Fruit fly (Drosophila melanogaster) whole organism: ENCODE measurements around the gene Prp3.

Source experiments
- CG8478 ChIP-seq: fragments of >200 bp; optimal IDR thresholded peaks from 2 replicates; lab custom pipeline; 2018; ENCODE audit warnings: inconsistent platforms
- Dll ChIP-seq: fragments of >200 bp; optimal IDR thresholded peaks from 2 replicates; lab custom pipeline; 2017
- EcR ChIP-seq, 2 experiments: fragments of >200 bp; optimal IDR thresholded peaks; 2 replicates each; lab custom pipeline; 2017; ENCODE audit warnings: missing biosample characterization in 2 of 2, missing genetic modification characterization in 2 of 2, missing genetic modification reagents in 2 of 2
- pan ChIP-seq: fragments of >200 bp; optimal IDR thresholded peaks from 2 replicates; lab custom pipeline; 2017
- psq ChIP-seq: fragments of >200 bp; optimal IDR thresholded peaks from 2 replicates; lab custom pipeline; 2017
- usp ChIP-seq: fragments of >200 bp; optimal IDR thresholded peaks from 2 replicates; lab custom pipeline; 2017; ENCODE audit warnings: missing biosample characterization, missing genetic modification characterization, mixed read lengths

The Prp3 gene

DNA sequence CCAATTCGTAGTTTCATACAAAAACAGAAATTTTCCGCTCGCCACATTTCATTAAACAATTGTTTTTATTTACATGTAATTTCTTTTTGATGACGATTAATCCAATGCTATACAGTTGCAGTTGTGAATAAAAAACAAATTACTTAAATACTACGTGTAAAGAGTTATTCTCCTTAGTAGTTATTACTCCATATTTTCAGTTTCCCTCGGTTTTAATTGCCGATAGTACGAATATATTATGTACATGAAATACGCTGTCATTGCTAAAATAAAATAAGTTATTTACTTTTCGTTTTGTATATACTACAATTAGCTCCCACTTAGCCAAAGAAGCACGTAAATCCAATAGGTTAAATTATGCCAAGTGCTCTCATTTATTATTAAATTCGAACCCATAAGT, 43.5 kb downstream of the Prp3 start, which contains the start of gene CG42655:
CG42655 (minus strand) TSS at position 101 of the 400 bp plus-strand sequence.
- TF ChIP-seq usp (GFP tag; lab: Kevin White, UChicago) (no peak), Dll (lab: Kevin White, UChicago) (no peak), psq (lab: Kevin White, UChicago) (no peak), pan (lab: Kevin White, UChicago) (no peak), CG8478 (no peak), EcR (GFP tag; optimal IDR thresholded peaks at IDR 0.05; lab: Kevin White, UChicago) (no peak)

DNA sequence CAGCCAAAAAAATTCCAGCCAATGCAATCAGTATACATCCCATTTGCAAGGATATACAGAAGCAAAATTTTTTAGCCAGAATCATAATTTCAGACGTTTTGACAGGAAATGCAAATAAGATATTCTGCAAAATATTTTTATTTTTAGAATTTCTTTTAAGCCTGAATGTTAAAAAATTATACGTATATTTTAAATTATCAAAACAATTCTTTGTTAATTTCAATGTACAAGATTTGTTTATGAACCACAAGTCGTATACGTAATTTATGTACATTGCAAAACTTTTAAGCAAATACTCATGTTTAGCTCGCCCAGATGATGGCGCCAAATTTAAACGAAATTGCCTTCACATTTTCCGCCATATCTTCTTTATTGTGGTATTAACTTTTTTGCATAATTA, 44.3 kb downstream of the Prp3 start, which contains the start of gene CG42654:
CG42654 (minus strand) TSS at position 101 of the 400 bp plus-strand sequence.
- TF ChIP-seq CG8478 (no peak), psq (lab: Kevin White, UChicago) (no peak), Dll (lab: Kevin White, UChicago) (no peak), EcR (GFP tag; optimal IDR thresholded peaks at IDR 0.05; lab: Kevin White, UChicago) (no peak), pan (lab: Kevin White, UChicago) (no peak), usp (GFP tag; lab: Kevin White, UChicago) (no peak)

DNA sequence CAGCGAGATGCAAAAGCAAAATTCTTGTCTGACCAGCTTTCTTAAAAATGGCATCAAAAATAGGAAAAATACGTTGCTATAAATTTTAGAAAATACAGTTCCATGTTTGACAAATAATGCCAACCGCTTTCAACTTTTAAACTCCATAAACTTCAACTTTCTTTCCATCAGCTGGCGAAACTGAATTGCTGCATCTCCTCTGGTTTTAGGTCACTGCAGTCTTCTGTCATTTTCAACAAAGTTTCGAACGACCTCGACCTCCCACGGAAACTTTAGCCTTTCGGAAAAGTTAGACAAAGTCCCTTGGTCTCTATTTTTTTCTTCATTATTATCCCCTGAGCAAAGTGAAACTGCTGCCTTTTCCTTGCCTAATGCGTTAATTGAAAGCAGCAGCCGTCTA, 45.6 kb downstream of the Prp3 start, which contains the start of gene CG42263:
CG42263 (minus strand) TSS at position 101 of the 400 bp plus-strand sequence.
- TF ChIP-seq EcR (GFP tag; optimal IDR thresholded peaks at IDR 0.05; lab: Kevin White, UChicago) (no peak), Dll (lab: Kevin White, UChicago) (no peak), pan (lab: Kevin White, UChicago) (no peak), CG8478 (no peak), psq (lab: Kevin White, UChicago) (no peak), usp (GFP tag; lab: Kevin White, UChicago) (no peak)

DNA sequence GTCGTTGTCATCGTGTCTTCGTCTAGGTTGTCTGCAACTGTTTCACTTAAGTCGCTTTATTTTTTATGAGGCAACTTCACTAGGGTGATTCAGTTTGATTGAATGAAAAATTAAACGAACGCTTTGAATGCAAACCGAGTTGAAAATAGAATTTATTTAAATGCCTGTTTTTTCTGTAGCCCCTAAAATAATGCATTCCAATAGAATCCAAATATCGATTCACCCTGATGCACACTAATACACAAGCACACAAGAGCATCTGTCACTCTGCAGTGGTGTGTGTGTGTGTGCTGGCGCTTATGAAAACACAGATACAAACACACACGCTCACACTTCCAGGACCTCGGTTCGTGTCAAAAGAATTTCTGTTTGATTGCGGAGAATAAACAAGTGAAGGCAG, 51.7 kb downstream of the Prp3 start:
- TF ChIP-seq pan (lab: Kevin White, UChicago) (no peak), usp (GFP tag; lab: Kevin White, UChicago) (no peak), Dll (lab: Kevin White, UChicago) (no peak), psq (lab: Kevin White, UChicago) (no peak), CG8478 (no peak), EcR (GFP tag; optimal IDR thresholded peaks at IDR 0.05; lab: Kevin White, UChicago) (no peak)
